Worm (Caenorhabditis elegans) whole organism, L3 larva: Measurements from ENCODE around the gene irld-29.
"Not testable (repeated sequence)": the region's sequence is repeated elsewhere in the genome, so short reads cannot be mapped to it uniquely, and the experiment has no call there.

Source experiments
- ZK546.5 ChIP-seq: sonication (generic microtip); optimal IDR thresholded peaks from 2 replicates; lab custom pipeline; 2017; ENCODE audit warnings: missing biosample characterization, missing genetic modification characterization
- ama-1 ChIP-seq: fragments of 150-350 bp; optimal IDR thresholded peaks from 2 replicates; lab custom pipeline; 2018
- ceh-16 ChIP-seq: sonication (generic microtip); optimal IDR thresholded peaks from 2 replicates; lab custom pipeline; 2017; ENCODE audit warnings: missing biosample characterization, missing genetic modification characterization
- ceh-28 ChIP-seq: fragments of 150-350 bp; optimal IDR thresholded peaks from 2 replicates; lab custom pipeline; 2014; ENCODE audit warnings: missing biosample characterization, missing genetic modification reagents, missing genetic modification characterization
- ceh-82 ChIP-seq: fragments of 150-350 bp; optimal IDR thresholded peaks from 2 replicates; lab custom pipeline; 2014; ENCODE audit warnings: missing biosample characterization, missing genetic modification characterization
- ceh-9 ChIP-seq: sonication (generic microtip); optimal IDR thresholded peaks from 2 replicates; lab custom pipeline; 2018; ENCODE audit warnings: missing biosample characterization, missing genetic modification characterization
- daf-12 ChIP-seq: fragments of 150-350 bp; optimal IDR thresholded peaks from 2 replicates; lab custom pipeline; 2014; ENCODE audit warnings: missing biosample characterization, missing genetic modification reagents, missing genetic modification characterization
- egl-5 ChIP-seq: fragments of 150-350 bp; optimal IDR thresholded peaks from 2 replicates; lab custom pipeline; 2017; ENCODE audit warnings: missing biosample characterization, missing genetic modification reagents, missing genetic modification characterization, inconsistent platforms
- elt-1 ChIP-seq: fragments of 150-350 bp; optimal IDR thresholded peaks from 2 replicates; lab custom pipeline; 2014; ENCODE audit warnings: missing biosample characterization, missing genetic modification characterization
- elt-2 ChIP-seq: sonication (generic microtip); optimal IDR thresholded peaks from 2 replicates; lab custom pipeline; 2016; ENCODE audit warnings: missing genetic modification reagents, mild to moderate bottlenecking, missing genetic modification characterization, missing compliant biosample characterization
- elt-3 ChIP-seq, 3 experiments: fragments of 150-350 bp in 1 of 3; sonication (generic microtip) in 2 of 3; optimal IDR thresholded peaks; 2 replicates in 2 of 3; 4 replicates in 1 of 3; lab custom pipeline; 2014 to 2017; ENCODE audit warnings: missing biosample characterization in 3 of 3, missing genetic modification characterization in 3 of 3
- hmg-11 ChIP-seq: sonication (generic microtip); optimal IDR thresholded peaks from 2 replicates; lab custom pipeline; 2016; ENCODE audit warnings: missing genetic modification characterization, missing compliant biosample characterization
- jun-1 ChIP-seq: fragments of 150-350 bp; optimal IDR thresholded peaks from 2 replicates; lab custom pipeline; 2014; ENCODE audit warnings: missing biosample characterization, missing genetic modification reagents, missing genetic modification characterization
- lin-15B ChIP-seq: fragments of 150-350 bp; optimal IDR thresholded peaks from 2 replicates; lab custom pipeline; 2014; ENCODE audit warnings: missing biosample characterization, missing genetic modification characterization
- lin-39 ChIP-seq: fragments of 150-350 bp; optimal IDR thresholded peaks from 2 replicates; lab custom pipeline; 2018; ENCODE audit warnings: missing biosample characterization, missing genetic modification reagents, missing genetic modification characterization
- lsy-12 ChIP-seq: sonication (generic microtip); optimal IDR thresholded peaks from 2 replicates; lab custom pipeline; 2016; ENCODE audit warnings: mild to moderate bottlenecking, missing genetic modification characterization, missing compliant biosample characterization
- mdl-1 ChIP-seq: fragments of 150-350 bp; optimal IDR thresholded peaks from 2 replicates; lab custom pipeline; 2014; ENCODE audit warnings: missing biosample characterization, missing genetic modification characterization
- mml-1 ChIP-seq: fragments of 150-350 bp; sonication (generic microtip); optimal IDR thresholded peaks from 3 replicates; lab custom pipeline; 2014; ENCODE audit warnings: missing biosample characterization, missing genetic modification characterization
- nfya-1 ChIP-seq: sonication (generic microtip); optimal IDR thresholded peaks from 2 replicates; lab custom pipeline; 2017; ENCODE audit warnings: missing genetic modification characterization, mild to moderate bottlenecking, missing compliant biosample characterization, antibody characterized with exemption, moderate library complexity; ENCODE audit not compliant: insufficient read depth
- nhr-25 ChIP-seq: sonication (generic microtip); optimal IDR thresholded peaks from 2 replicates; lab custom pipeline; 2017; ENCODE audit warnings: missing biosample characterization, missing genetic modification characterization
- nhr-28 ChIP-seq: fragments of 150-350 bp; optimal IDR thresholded peaks from 2 replicates; lab custom pipeline; 2014; ENCODE audit warnings: missing biosample characterization, missing genetic modification characterization
- nhr-43 ChIP-seq: sonication (generic microtip); optimal IDR thresholded peaks from 2 replicates; lab custom pipeline; 2016; ENCODE audit warnings: mild to moderate bottlenecking, missing genetic modification characterization, missing compliant biosample characterization; ENCODE audit not compliant: poor library complexity, severe bottlenecking
- nhr-67 ChIP-seq: fragments of 150-350 bp; optimal IDR thresholded peaks from 2 replicates; lab custom pipeline; 2014; ENCODE audit warnings: missing biosample characterization, missing genetic modification characterization
- nhr-76 ChIP-seq: fragments of 150-350 bp; sonication (generic microtip); optimal IDR thresholded peaks from 5 replicates; lab custom pipeline; 2014; ENCODE audit warnings: missing biosample characterization, missing genetic modification characterization
- nhr-77 ChIP-seq: fragments of 150-350 bp; optimal IDR thresholded peaks from 2 replicates; lab custom pipeline; 2014; ENCODE audit warnings: missing biosample characterization, missing genetic modification characterization
- pha-4 ChIP-seq: fragments of 150-350 bp; optimal IDR thresholded peaks from 2 replicates; lab custom pipeline; 2014; ENCODE audit warnings: missing biosample characterization, missing genetic modification reagents, missing genetic modification characterization
- pqm-1 ChIP-seq: fragments of 150-350 bp; optimal IDR thresholded peaks from 2 replicates; lab custom pipeline; 2017; ENCODE audit warnings: missing biosample characterization, missing genetic modification characterization, inconsistent platforms
- skn-1 ChIP-seq: fragments of 150-350 bp; optimal IDR thresholded peaks from 2 replicates; lab custom pipeline; 2014; ENCODE audit warnings: missing biosample characterization, missing genetic modification characterization
- snpc-4 ChIP-seq: fragments of 150-350 bp; optimal IDR thresholded peaks from 2 replicates; lab custom pipeline; 2014; ENCODE audit warnings: missing biosample characterization, missing genetic modification characterization
- tbx-2 ChIP-seq: sonication (generic microtip); optimal IDR thresholded peaks from 2 replicates; lab custom pipeline; 2016; ENCODE audit warnings: mild to moderate bottlenecking, missing genetic modification characterization, missing compliant biosample characterization
- zag-1 ChIP-seq: fragments of 150-350 bp; optimal IDR thresholded peaks from 2 replicates; lab custom pipeline; 2014; ENCODE audit warnings: missing biosample characterization, missing genetic modification characterization
- ztf-11 ChIP-seq: fragments of 150-350 bp; optimal IDR thresholded peaks from 2 replicates; lab custom pipeline; 2014; ENCODE audit warnings: missing biosample characterization, missing genetic modification characterization
- ztf-4 ChIP-seq: fragments of 150-350 bp; optimal IDR thresholded peaks from 2 replicates; lab custom pipeline; 2014; ENCODE audit warnings: missing biosample characterization, missing genetic modification characterization

irld-29 gene

ce11 chrV:2330129-2330528, 8.3 kb downstream of the irld-29 start, which contains the start of gene pud-1.1:
Gene pud-1.1 (plus strand): TSS chrV:2330429.
- not testable (repeated sequence) for TF ChIP-seq nhr-76, egl-5, elt-1 (tag; lab: Kevin White, UChicago)

ce11 chrV:2327124-2327523, 11.3 kb downstream of the irld-29 start:
- TF ChIP-seq zag-1: no peak
- TF ChIP-seq nhr-67 (tag; lab: Kevin White, UChicago): no peak
- TF ChIP-seq elt-2 (tag; lab: Kevin White, UChicago): peak; percentile 98
- TF ChIP-seq egl-5 (tag; lab: Kevin White, UChicago): no peak
- no peak for TF ChIP-seq skn-1 (tag; lab: Kevin White, UChicago)
- TF ChIP-seq nhr-25: no peak
- TF ChIP-seq ceh-28 (tag; lab: Kevin White, UChicago): no peak
- peak; percentile 30 for TF ChIP-seq pha-4 (tag; lab: Kevin White, UChicago)
- no peak for TF ChIP-seq ZK546.5 (tag; lab: Kevin White, UChicago)
- no peak for TF ChIP-seq ceh-16 (tag; lab: Kevin White, UChicago)
- TF ChIP-seq ceh-9: no peak
- TF ChIP-seq ztf-11 (tag; lab: Kevin White, UChicago): no peak
- peak; percentile 99 for TF ChIP-seq pqm-1 (tag; lab: Kevin White, UChicago)
- peak; percentile 41 for TF ChIP-seq nfya-1
- peak; percentile 58 for TF ChIP-seq jun-1
- TF ChIP-seq tbx-2 (tag; lab: Kevin White, UChicago): no peak
- no peak for TF ChIP-seq nhr-76 (tag; lab: Kevin White, UChicago)

ce11 chrV:2326378-2326777, 12.1 kb downstream of the irld-29 start, which contains the start of gene pud-4:
Gene pud-4 (plus strand): TSS chrV:2326678.
- TF ChIP-seq lsy-12: no peak
- TF ChIP-seq, all 47 proteins: peak for 0

ce11 chrV:2325052-2325451, 13.4 kb downstream of the irld-29 start, which contains the start of gene pud-3:
Gene pud-3 (minus strand): TSS chrV:2325152.
- TF ChIP-seq skn-1 (tag; lab: Kevin White, UChicago) (no peak), pqm-1 (tag; lab: Kevin White, UChicago) (peak; percentile 41)

ce11 chrV:2324260-2324659, 14.2 kb downstream of the irld-29 start:
- no peak for TF ChIP-seq mdl-1 (tag; lab: Kevin White, UChicago)
- TF ChIP-seq nhr-76 (tag; lab: Kevin White, UChicago): no peak
- TF ChIP-seq nhr-43 (tag; lab: Kevin White, UChicago): no peak
- no peak for TF ChIP-seq ztf-4 (tag; lab: Kevin White, UChicago)
- TF ChIP-seq elt-3 (tag; optimal IDR thresholded peaks at IDR 0.05; lab: Kevin White, UChicago): no peak
- no peak for TF ChIP-seq daf-12
- peak; percentile 99 for TF ChIP-seq pqm-1 (tag; lab: Kevin White, UChicago)
- no peak for TF ChIP-seq pha-4 (tag; lab: Kevin White, UChicago)
- TF ChIP-seq ztf-11 (tag; lab: Kevin White, UChicago): no peak
- no peak for TF ChIP-seq egl-5 (tag; lab: Kevin White, UChicago)
- TF ChIP-seq jun-1: no peak
- TF ChIP-seq skn-1 (tag; lab: Kevin White, UChicago): peak; percentile 54
- TF ChIP-seq lin-15B (tag; lab: Kevin White, UChicago): no peak
- TF ChIP-seq elt-2 (tag; lab: Kevin White, UChicago): peak; percentile 98
- TF ChIP-seq lsy-12: no peak
- TF ChIP-seq lin-39 (tag; lab: Kevin White, UChicago): no peak
- no peak for TF ChIP-seq mml-1 (tag; lab: Kevin White, UChicago)
- no peak for TF ChIP-seq snpc-4 (tag; lab: Kevin White, UChicago)
- TF ChIP-seq ceh-82 (tag; lab: Kevin White, UChicago): no peak
- no peak for TF ChIP-seq hmg-11 (tag; lab: Kevin White, UChicago)
- TF ChIP-seq nhr-28 (tag; lab: Kevin White, UChicago): no peak
- TF ChIP-seq nhr-77 (tag; lab: Kevin White, UChicago): no peak
- TF ChIP-seq ama-1 (lab: Kevin White, UChicago): no peak
- TF ChIP-seq ceh-9: no peak
